Worm (Caenorhabditis elegans): ENCODE measurements around the gene dao-6.

ce11 chrIII:9741985-9742384, 6.0 kb upstream of the dao-6 start:
- TF ChIP-seq alr-1 (tag; optimal IDR thresholded peaks at IDR 0.05) (no peak), R02D3.7 (tag; optimal IDR thresholded peaks at IDR 0.05) (no peak), ztf-4 (tag; optimal IDR thresholded peaks at IDR 0.05) (no peak), zag-1 (tag; optimal IDR thresholded peaks at IDR 0.05) (no peak), blmp-1 (tag; optimal IDR thresholded peaks at IDR 0.05; ENCODE audit: insufficient read depth) (no peak), aly-2 (tag; optimal IDR thresholded peaks at IDR 0.05) (no peak), ama-1 (optimal IDR thresholded peaks at IDR 0.05) (no peak), egl-27 (tag; optimal IDR thresholded peaks at IDR 0.05) (no peak), lin-39 (tag; optimal IDR thresholded peaks at IDR 0.05) (no peak), ZK546.5 (tag; optimal IDR thresholded peaks at IDR 0.05) (no peak), nhr-11 (tag; optimal IDR thresholded peaks at IDR 0.05) (no peak), nhr-23 (tag; optimal IDR thresholded peaks at IDR 0.05) (no peak)

Measured in whole organism, L2 larva.